Worm (Caenorhabditis elegans) whole organism, L3 larva: ENCODE results near the gene rei-2.
A peak's percentile ranks its signal among the peaks of the same experiment; 100 is the strongest.

ENCODE experiments used
- R02D3.7 ChIP-seq: fragments of 150-350 bp; optimal IDR thresholded peaks from 2 replicates; lab custom pipeline; 2014; ENCODE audit warnings: missing biosample characterization, missing genetic modification characterization
- aly-2 ChIP-seq: fragments of 150-350 bp; optimal IDR thresholded peaks from 2 replicates; lab custom pipeline; 2014; ENCODE audit warnings: missing biosample characterization, missing genetic modification characterization
- fkh-10 ChIP-seq: sonication (generic microtip); optimal IDR thresholded peaks from 2 replicates; lab custom pipeline; 2017; ENCODE audit warnings: missing biosample characterization, missing genetic modification reagents, missing genetic modification characterization
- mml-1 ChIP-seq: fragments of 150-350 bp; sonication (generic microtip); optimal IDR thresholded peaks from 3 replicates; lab custom pipeline; 2014; ENCODE audit warnings: missing biosample characterization, missing genetic modification characterization
- nfya-1 ChIP-seq: sonication (generic microtip); optimal IDR thresholded peaks from 2 replicates; lab custom pipeline; 2017; ENCODE audit warnings: missing genetic modification characterization, mild to moderate bottlenecking, missing compliant biosample characterization, antibody characterized with exemption, moderate library complexity; ENCODE audit not compliant: insufficient read depth
- skn-1 ChIP-seq: fragments of 150-350 bp; optimal IDR thresholded peaks from 2 replicates; lab custom pipeline; 2014; ENCODE audit warnings: missing biosample characterization, missing genetic modification characterization

DNA sequence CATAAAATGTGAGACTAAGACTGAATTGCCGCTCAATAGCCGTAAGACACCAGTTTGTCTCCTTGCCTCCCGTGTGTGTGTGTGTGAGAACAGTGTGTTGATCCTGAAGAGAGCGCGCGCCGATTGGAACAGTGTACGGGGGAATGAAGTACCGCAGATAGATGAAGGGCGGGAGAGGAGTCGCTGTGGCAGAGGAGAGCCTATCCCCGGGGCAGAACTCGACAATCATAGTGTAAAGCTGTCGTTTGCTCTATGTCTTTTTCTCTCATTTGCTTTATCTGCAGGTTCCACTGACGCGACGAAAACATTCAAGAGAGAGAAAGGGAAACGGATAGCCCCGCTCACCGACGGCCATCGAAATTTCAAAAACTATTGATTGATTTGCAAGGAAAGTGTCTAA is 6.0 kb downstream of the rei-2 start:
- TF ChIP-seq mml-1, result no peak
- TF ChIP-seq aly-2 (tag; lab: Kevin White, UChicago), result no peak
- TF ChIP-seq fkh-10 (GFP tag; lab: Kevin White, UChicago), result no peak
- TF ChIP-seq R02D3.7 (tag; lab: Kevin White, UChicago), result no peak
- TF ChIP-seq skn-1 (tag; lab: Kevin White, UChicago), result no peak
- TF ChIP-seq nfya-1 (tag; lab: Kevin White, UChicago), result peak; percentile 44
